Worm (Caenorhabditis elegans) whole organism, mixed stage, embryonic: ENCODE results near the gene C25G4.8.

Experiments used
- M03D4.4 ChIP-seq: sonication (generic microtip); optimal IDR thresholded peaks from 2 replicates; lab custom pipeline; 2017; ENCODE audit warnings: mild to moderate bottlenecking, missing genetic modification characterization, missing compliant biosample characterization
- bed-3 ChIP-seq: fragments of 200-800 bp; sonication (Bioruptor generic); optimal IDR thresholded peaks from 3 replicates; lab custom pipeline; 2018; ENCODE audit warnings: mild to moderate bottlenecking, missing genetic modification characterization, moderate library complexity, missing compliant biosample characterization
- blmp-1 ChIP-seq: fragments of 150-350 bp; optimal IDR thresholded peaks from 2 replicates; lab custom pipeline; 2014; ENCODE audit warnings: missing biosample characterization, missing genetic modification characterization
- ceh-39 ChIP-seq: fragments of 150-350 bp; optimal IDR thresholded peaks from 2 replicates; lab custom pipeline; 2014; ENCODE audit warnings: missing biosample characterization, missing genetic modification characterization
- ceh-43 ChIP-seq: fragments of 200-800 bp; sonication (Bioruptor generic); optimal IDR thresholded peaks from 2 replicates; lab custom pipeline; 2018; ENCODE audit warnings: mild to moderate bottlenecking, missing genetic modification characterization, moderate library complexity, missing compliant biosample characterization
- ceh-83 ChIP-seq: fragments of 200-800 bp; sonication (Bioruptor generic); optimal IDR thresholded peaks from 2 replicates; lab custom pipeline; 2018; ENCODE audit warnings: mild to moderate bottlenecking, missing genetic modification characterization, missing compliant biosample characterization
- ces-1 ChIP-seq: fragments of 150-350 bp; optimal IDR thresholded peaks from 2 replicates; lab custom pipeline; 2014; ENCODE audit warnings: missing biosample characterization, missing genetic modification reagents, missing genetic modification characterization
- cnd-1 ChIP-seq: fragments of 200-800 bp; sonication (Bioruptor generic); optimal IDR thresholded peaks from 2 replicates; lab custom pipeline; 2018; ENCODE audit warnings: mild to moderate bottlenecking, missing genetic modification characterization, missing compliant biosample characterization
- drap-1 ChIP-seq: fragments of 200-800 bp; sonication (Bioruptor generic); optimal IDR thresholded peaks from 3 replicates; lab custom pipeline; 2018; ENCODE audit warnings: mild to moderate bottlenecking, missing genetic modification characterization, missing compliant biosample characterization
- elt-3 ChIP-seq: fragments of 150-350 bp; optimal IDR thresholded peaks from 2 replicates; lab custom pipeline; 2014; ENCODE audit warnings: missing biosample characterization, missing genetic modification characterization
- flh-1 ChIP-seq: fragments of 200-800 bp; sonication (Bioruptor generic); optimal IDR thresholded peaks from 2 replicates; lab custom pipeline; 2018; ENCODE audit warnings: mild to moderate bottlenecking, missing genetic modification characterization, moderate library complexity, missing compliant biosample characterization
- ham-2 ChIP-seq: fragments of 200-800 bp; sonication (Bioruptor generic); optimal IDR thresholded peaks from 2 replicates; lab custom pipeline; 2018; ENCODE audit warnings: mild to moderate bottlenecking, missing genetic modification characterization, missing compliant biosample characterization
- lin-13 ChIP-seq: fragments of 150-350 bp; optimal IDR thresholded peaks from 2 replicates; lab custom pipeline; 2014; ENCODE audit warnings: missing biosample characterization, missing genetic modification characterization
- lin-32 ChIP-seq: fragments of 200-800 bp; sonication (Bioruptor generic); optimal IDR thresholded peaks from 2 replicates; lab custom pipeline; 2018; ENCODE audit warnings: mild to moderate bottlenecking, missing genetic modification characterization, missing compliant biosample characterization
- mab-5 ChIP-seq: fragments of 150-350 bp; optimal IDR thresholded peaks from 2 replicates; lab custom pipeline; 2014; ENCODE audit warnings: missing biosample characterization, missing genetic modification characterization
- mep-1 ChIP-seq: fragments of 150-350 bp; optimal IDR thresholded peaks from 2 replicates; lab custom pipeline; 2017; ENCODE audit warnings: missing biosample characterization, missing genetic modification reagents, missing genetic modification characterization, inconsistent platforms
- mls-2 ChIP-seq: sonication (generic microtip); optimal IDR thresholded peaks from 2 replicates; lab custom pipeline; 2016; ENCODE audit warnings: mild to moderate bottlenecking, missing genetic modification characterization, moderate library complexity, missing compliant biosample characterization
- nhr-12 ChIP-seq: fragments of 150-350 bp; optimal IDR thresholded peaks from 2 replicates; lab custom pipeline; 2014; ENCODE audit warnings: missing biosample characterization, missing genetic modification characterization
- nhr-2 ChIP-seq: fragments of 150-350 bp; optimal IDR thresholded peaks from 2 replicates; lab custom pipeline; 2014; ENCODE audit warnings: missing biosample characterization, missing genetic modification characterization
- nhr-237 ChIP-seq: fragments of 150-350 bp; optimal IDR thresholded peaks from 2 replicates; lab custom pipeline; 2014; ENCODE audit warnings: missing biosample characterization, missing genetic modification characterization
- pha-4 ChIP-seq: fragments of 150-350 bp; optimal IDR thresholded peaks from 2 replicates; lab custom pipeline; 2018; ENCODE audit warnings: missing biosample characterization, missing genetic modification reagents, missing genetic modification characterization
- sem-2 ChIP-seq: fragments of 200-800 bp; sonication (Bioruptor generic); optimal IDR thresholded peaks from 2 replicates; lab custom pipeline; 2018; ENCODE audit warnings: mild to moderate bottlenecking, missing genetic modification characterization, missing compliant biosample characterization
- sptf-1 ChIP-seq: sonication (generic microtip); optimal IDR thresholded peaks from 2 replicates; lab custom pipeline; 2017; ENCODE audit warnings: mild to moderate bottlenecking, missing genetic modification characterization, moderate library complexity, missing compliant biosample characterization
- tbx-8 ChIP-seq: fragments of 200-800 bp; sonication (Bioruptor generic); optimal IDR thresholded peaks from 2 replicates; lab custom pipeline; 2018; ENCODE audit warnings: mild to moderate bottlenecking, missing genetic modification characterization, moderate library complexity, missing compliant biosample characterization
- unc-120 ChIP-seq: sonication (generic microtip); optimal IDR thresholded peaks from 2 replicates; lab custom pipeline; 2017; ENCODE audit warnings: missing genetic modification characterization, missing compliant biosample characterization; ENCODE audit not compliant: poor library complexity, severe bottlenecking

Gene C25G4.8

DNA sequence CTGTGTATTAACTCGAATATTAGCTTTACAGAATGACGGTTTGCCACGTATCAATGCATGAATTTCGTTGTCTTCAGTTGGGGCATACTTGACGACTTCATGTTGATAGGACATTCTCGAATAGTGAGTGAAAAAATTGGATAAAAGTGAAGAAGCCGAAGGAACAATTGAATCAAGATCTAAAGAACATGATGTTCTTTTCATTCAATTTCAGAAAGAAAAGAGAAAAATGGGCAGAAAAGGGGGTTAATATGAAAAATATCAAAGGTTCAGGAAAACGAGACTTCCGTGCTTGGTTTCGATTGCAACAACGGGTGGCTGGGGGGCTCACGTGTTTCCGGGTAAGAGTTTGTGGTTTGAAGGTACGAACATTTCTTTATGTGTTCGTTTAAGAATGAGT lies 48.7 kb downstream of the C25G4.8 start:
- TF ChIP-seq blmp-1 (tag; lab: Kevin White, UChicago) (no peak), ham-2 (no peak), drap-1 (GFP tag; lab: Kevin White, UChicago) (no peak), tbx-8 (GFP tag; lab: Kevin White, UChicago) (no peak), nhr-237 (tag; lab: Kevin White, UChicago) (no peak), nhr-12 (tag; lab: Kevin White, UChicago) (no peak), lin-32 (no peak), lin-13 (tag; lab: Kevin White, UChicago) (no peak), cnd-1 (no peak), sptf-1 (tag; lab: Kevin White, UChicago) (no peak), ces-1 (GFP tag; lab: Kevin White, UChicago) (no peak)
- TF ChIP-seq, all 35 proteins: peak for 0

DNA sequence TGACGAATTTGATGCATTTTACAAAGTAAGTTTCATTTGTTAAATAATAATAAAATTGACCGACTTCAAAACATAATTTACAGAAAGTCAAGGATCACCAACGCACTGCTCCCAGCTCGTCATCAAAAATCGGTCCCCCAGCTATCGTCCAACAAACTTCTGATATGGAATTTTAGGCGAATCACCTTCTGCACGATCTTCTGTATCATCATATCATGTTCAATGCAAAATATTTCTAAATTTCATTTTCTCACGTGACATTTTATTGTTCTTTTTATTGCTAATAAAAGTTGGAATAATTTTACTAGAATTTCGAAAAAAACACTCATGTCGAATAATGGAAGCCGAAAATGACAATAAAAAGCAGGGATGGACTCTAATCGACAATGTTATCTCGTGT lies 53.1 kb downstream of the C25G4.8 start, which contains the start of gene acl-13:
Gene acl-13 (plus strand): TSS at position 301 of the 400 bp plus-strand sequence.
- no peak for TF ChIP-seq ceh-83 (GFP tag; lab: Kevin White, UChicago)
- TF ChIP-seq unc-120 = no peak
- TF ChIP-seq bed-3 (GFP tag; lab: Kevin White, UChicago) = no peak
- TF ChIP-seq elt-3 = no peak
- TF ChIP-seq tbx-8 (GFP tag; lab: Kevin White, UChicago) = no peak
- TF ChIP-seq mls-2 (tag; lab: Kevin White, UChicago) = no peak
- TF ChIP-seq drap-1 (GFP tag; lab: Kevin White, UChicago) = no peak
- no peak for TF ChIP-seq ceh-43 (GFP tag; lab: Kevin White, UChicago)
- no peak for TF ChIP-seq M03D4.4 (tag; lab: Kevin White, UChicago)
- no peak for TF ChIP-seq cnd-1
- TF ChIP-seq mep-1 = no peak
- no peak for TF ChIP-seq blmp-1 (tag; lab: Kevin White, UChicago)
- TF ChIP-seq nhr-2 = no peak
- TF ChIP-seq ces-1 (GFP tag; lab: Kevin White, UChicago) = no peak
- TF ChIP-seq mab-5 (tag; lab: Kevin White, UChicago) = no peak
- no peak for TF ChIP-seq sem-2 (GFP tag; lab: Kevin White, UChicago)
- TF ChIP-seq lin-13 (tag; lab: Kevin White, UChicago) = no peak
- no peak for TF ChIP-seq pha-4 (tag; lab: Kevin White, UChicago)
- no peak for TF ChIP-seq ceh-39 (tag; lab: Kevin White, UChicago)
- no peak for TF ChIP-seq flh-1
